Worm (Caenorhabditis elegans) whole organism, late embryonic: Measurements from ENCODE around the gene nspa-9.

Source experiments
- ceh-14 ChIP-seq: sonication (generic microtip); optimal IDR thresholded peaks from 2 replicates; lab custom pipeline; 2016; ENCODE audit warnings: missing genotype, missing genetic modification characterization, missing compliant biosample characterization
- che-1 ChIP-seq: sonication (generic microtip); optimal IDR thresholded peaks from 2 replicates; lab custom pipeline; 2016; ENCODE audit warnings: mild to moderate bottlenecking, missing genetic modification characterization, missing compliant biosample characterization
- dve-1 ChIP-seq: sonication (generic microtip); optimal IDR thresholded peaks from 2 replicates; lab custom pipeline; 2017; ENCODE audit warnings: antibody characterized with exemption, mild to moderate bottlenecking, missing genetic modification characterization, missing compliant biosample characterization
- ets-4 ChIP-seq: sonication (generic microtip); optimal IDR thresholded peaks from 2 replicates; lab custom pipeline; 2016; ENCODE audit warnings: missing genetic modification characterization, missing compliant biosample characterization
- fkh-10 ChIP-seq: fragments of 150-350 bp; optimal IDR thresholded peaks from 2 replicates; lab custom pipeline; 2014; ENCODE audit warnings: missing biosample characterization, missing genetic modification reagents, missing genetic modification characterization
- hlh-6 ChIP-seq: sonication (generic microtip); optimal IDR thresholded peaks from 2 replicates; lab custom pipeline; 2016; ENCODE audit warnings: missing genotype, missing genetic modification characterization, missing compliant biosample characterization
- lim-6 ChIP-seq: sonication (generic microtip); optimal IDR thresholded peaks from 2 replicates; lab custom pipeline; 2016; ENCODE audit warnings: missing genetic modification characterization, missing compliant biosample characterization
- nhr-11 ChIP-seq: fragments of 150-350 bp; optimal IDR thresholded peaks from 2 replicates; lab custom pipeline; 2014; ENCODE audit warnings: missing biosample characterization, missing genetic modification characterization
- odd-2 ChIP-seq: sonication (generic microtip); optimal IDR thresholded peaks from 2 replicates; lab custom pipeline; 2017; ENCODE audit warnings: antibody characterized with exemption, mild to moderate bottlenecking, missing genetic modification characterization, missing compliant biosample characterization
- pag-3 ChIP-seq: sonication (generic microtip); optimal IDR thresholded peaks from 2 replicates; lab custom pipeline; 2016; ENCODE audit warnings: missing compliant biosample characterization, missing genetic modification characterization, borderline replicate concordance
- pha-4 ChIP-seq: fragments of 150-350 bp; optimal IDR thresholded peaks from 2 replicates; lab custom pipeline; 2018; ENCODE audit warnings: missing biosample characterization, missing genetic modification reagents, missing genetic modification characterization
- pqm-1 ChIP-seq: sonication (generic microtip); optimal IDR thresholded peaks from 2 replicates; lab custom pipeline; 2016; ENCODE audit warnings: missing genetic modification characterization, missing compliant biosample characterization
- rnt-1 ChIP-seq: sonication (generic microtip); optimal IDR thresholded peaks from 2 replicates; lab custom pipeline; 2016; ENCODE audit warnings: missing genetic modification characterization, missing compliant biosample characterization

ce11 chrX:11726450-11726849 is 12.4 kb upstream of the nspa-9 start:
- TF ChIP-seq hlh-6 (tag; lab: Kevin White, UChicago) (no peak), lim-6 (tag; lab: Kevin White, UChicago) (no peak), pha-4 (no peak), nhr-11 (no peak), dve-1 (tag; lab: Kevin White, UChicago) (no peak), pqm-1 (no peak), pag-3 (tag; lab: Kevin White, UChicago) (no peak), che-1 (tag; lab: Kevin White, UChicago) (no peak), ets-4 (tag; lab: Kevin White, UChicago) (no peak), ceh-14 (tag; lab: Kevin White, UChicago) (no peak), fkh-10 (GFP tag; lab: Kevin White, UChicago) (no peak), odd-2 (tag; lab: Kevin White, UChicago) (no peak), rnt-1 (tag; lab: Kevin White, UChicago) (no peak)
